Fruit fly (Drosophila melanogaster) whole organism, embryonic: ENCODE results near the gene sol.

ENCODE experiments used
- Aef1 ChIP-seq: fragments of 200-800 bp; sonication (Bioruptor generic); IDR thresholded peaks from 3 replicates; pipeline ENCODE4 v1.3.6; 2022; ENCODE audit warnings: missing biosample characterization, missing genetic modification characterization
- BEAF-32 ChIP-seq: fragments of 200-800 bp; sonication (Bioruptor generic); optimal IDR thresholded peaks from 3 replicates; lab custom pipeline; 2017; ENCODE audit warnings: missing biosample characterization, missing genetic modification characterization, mild to moderate bottlenecking, moderate library complexity, missing genetic modification reagents
- CG1024 ChIP-seq: fragments of 200-800 bp; sonication (Bioruptor generic); IDR thresholded peaks from 2 replicates; pipeline ENCODE4 v1.3.6; 2022; ENCODE audit warnings: missing biosample characterization, missing genetic modification characterization
- CG11398 ChIP-seq: fragments of 200-800 bp; sonication (Bioruptor generic); optimal IDR thresholded peaks from 2 replicates; lab custom pipeline; 2016; ENCODE audit warnings: missing biosample characterization, missing genetic modification characterization
- CG12299 ChIP-seq: fragments of 200-800 bp; sonication (Bioruptor generic); optimal IDR thresholded peaks from 2 replicates; lab custom pipeline; 2018; ENCODE audit warnings: missing biosample characterization, mild to moderate bottlenecking, missing genetic modification characterization
- CG13775 ChIP-seq: fragments of 200-800 bp; sonication (Bioruptor generic); optimal IDR thresholded peaks from 3 replicates; lab custom pipeline; 2017; ENCODE audit warnings: missing biosample characterization, mild to moderate bottlenecking, missing genetic modification characterization
- CG14860 ChIP-seq: fragments of 200-800 bp; sonication (Bioruptor generic); IDR thresholded peaks from 3 replicates; pipeline ENCODE4 v1.3.6; 2022; ENCODE audit warnings: missing biosample characterization, missing genetic modification characterization; ENCODE audit not compliant: partially characterized antibody
- CG17186 ChIP-seq: fragments of 200-800 bp; sonication (Bioruptor generic); optimal IDR thresholded peaks from 3 replicates; lab custom pipeline; 2017; ENCODE audit warnings: missing biosample characterization, missing genetic modification reagents, missing genetic modification characterization
- CG17385 ChIP-seq: fragments of 200-800 bp; sonication (Bioruptor generic); optimal IDR thresholded peaks from 3 replicates; lab custom pipeline; 2018; ENCODE audit warnings: missing biosample characterization, mild to moderate bottlenecking, missing genetic modification characterization
- CG17829 ChIP-seq: fragments of 200-800 bp; optimal IDR thresholded peaks from 2 replicates; lab custom pipeline; 2019; ENCODE audit warnings: missing biosample characterization, mild to moderate bottlenecking, missing genetic modification characterization, moderate library complexity
- CG17912 ChIP-seq: fragments of 200-800 bp; sonication (Bioruptor generic); optimal IDR thresholded peaks from 2 replicates; lab custom pipeline; 2018; ENCODE audit warnings: missing biosample characterization, mild to moderate bottlenecking, missing genetic modification characterization
- CG2875 ChIP-seq: fragments of 200-800 bp; sonication (Bioruptor generic); optimal IDR thresholded peaks from 2 replicates; lab custom pipeline; 2017; ENCODE audit warnings: missing biosample characterization, mild to moderate bottlenecking, missing genetic modification characterization, missing genetic modification reagents
- CG31441 ChIP-seq: fragments of 200-800 bp; sonication (Bioruptor generic); IDR thresholded peaks from 2 replicates; pipeline ENCODE4 v1.3.6; 2022; ENCODE audit warnings: missing biosample characterization, missing genetic modification characterization
- CG3281 ChIP-seq: fragments of 200-800 bp; sonication (Bioruptor generic); optimal IDR thresholded peaks from 3 replicates; lab custom pipeline; 2017; ENCODE audit warnings: missing biosample characterization, mild to moderate bottlenecking, missing genetic modification characterization
- CG34224 ChIP-seq: fragments of 200-800 bp; sonication (Bioruptor generic); IDR thresholded peaks from 3 replicates; pipeline ENCODE4 v1.3.6; 2022; ENCODE audit warnings: missing biosample characterization, missing genetic modification characterization; ENCODE audit not compliant: partially characterized antibody
- CG4282 ChIP-seq: fragments of 200-800 bp; sonication (Bioruptor generic); optimal IDR thresholded peaks from 2 replicates; lab custom pipeline; 2016; ENCODE audit warnings: missing biosample characterization, missing genetic modification characterization
- CG6654 ChIP-seq: fragments of 200-800 bp; sonication (Bioruptor generic); optimal IDR thresholded peaks from 2 replicates; lab custom pipeline; 2017; ENCODE audit warnings: missing biosample characterization, mild to moderate bottlenecking, missing genetic modification characterization
- CG7928 ChIP-seq: fragments of 200-800 bp; sonication (Bioruptor generic); optimal IDR thresholded peaks from 2 replicates; lab custom pipeline; 2017; ENCODE audit warnings: missing biosample characterization, mild to moderate bottlenecking, missing genetic modification characterization
- CG8290 ChIP-seq, 3 experiments: fragments of 200-800 bp; sonication (Bioruptor generic); optimal IDR thresholded peaks; 2 replicates each; lab custom pipeline; 2016 to 2019; ENCODE audit warnings: missing biosample characterization in 3 of 3, missing genetic modification characterization in 3 of 3, mild to moderate bottlenecking in 2 of 3, moderate library complexity in 1 of 3
- CG9437 ChIP-seq: fragments of 200-800 bp; sonication (Bioruptor generic); optimal IDR thresholded peaks from 2 replicates; lab custom pipeline; 2018; ENCODE audit warnings: missing biosample characterization, mild to moderate bottlenecking, missing genetic modification characterization
- CG9609 ChIP-seq: fragments of 200-800 bp; sonication (Bioruptor generic); optimal IDR thresholded peaks from 3 replicates; lab custom pipeline; 2016; ENCODE audit warnings: missing biosample characterization, missing genetic modification characterization
- Camta ChIP-seq: fragments of 200-800 bp; sonication (Bioruptor generic); optimal IDR thresholded peaks from 2 replicates; lab custom pipeline; 2016; ENCODE audit warnings: missing biosample characterization, missing genetic modification characterization
- Chrac-16 ChIP-seq: fragments of 200-800 bp; sonication (Bioruptor generic); optimal IDR thresholded peaks from 3 replicates; lab custom pipeline; 2016; ENCODE audit warnings: missing biosample characterization, missing genetic modification characterization
- NC2α ChIP-seq: fragments of 200-800 bp; sonication (Bioruptor generic); optimal IDR thresholded peaks from 2 replicates; lab custom pipeline; 2016; ENCODE audit warnings: missing biosample characterization, missing genetic modification characterization
- NFAT ChIP-seq: fragments of 200-800 bp; sonication (Bioruptor generic); IDR thresholded peaks from 2 replicates; pipeline ENCODE4 v1.3.6; 2022; ENCODE audit warnings: missing biosample characterization, missing genetic modification characterization
- Neu2 ChIP-seq: fragments of 200-800 bp; sonication (Bioruptor generic); optimal IDR thresholded peaks from 3 replicates; lab custom pipeline; 2016; ENCODE audit warnings: missing biosample characterization, missing genetic modification characterization, borderline replicate concordance
- Opbp ChIP-seq: fragments of 200-800 bp; sonication (Bioruptor generic); IDR thresholded peaks from 3 replicates; pipeline ENCODE4 v1.3.6; 2022; ENCODE audit warnings: missing biosample characterization, missing genetic modification characterization; ENCODE audit not compliant: partially characterized antibody
- Pdp1 ChIP-seq, 2 experiments: fragments of 200-800 bp; sonication (Bioruptor generic); optimal IDR thresholded peaks; 3 replicates each; lab custom pipeline; 2016; ENCODE audit warnings: missing biosample characterization in 2 of 2, missing genetic modification characterization in 2 of 2, mild to moderate bottlenecking in 1 of 2, moderate library complexity in 1 of 2
- Scr ChIP-seq: fragments of 200-800 bp; sonication (Bioruptor generic); IDR thresholded peaks from 2 replicates; pipeline ENCODE4 v1.3.6; 2022; ENCODE audit warnings: missing biosample characterization, missing genetic modification characterization; ENCODE audit not compliant: partially characterized antibody
- Tbp ChIP-seq: fragments of >200 bp; optimal IDR thresholded peaks from 2 replicates; lab custom pipeline; 2018; ENCODE audit warnings: missing biosample characterization, missing genetic modification characterization
- Vsx1 ChIP-seq: fragments of 200-800 bp; sonication (Bioruptor generic); optimal IDR thresholded peaks from 2 replicates; lab custom pipeline; 2017; ENCODE audit warnings: missing biosample characterization, mild to moderate bottlenecking, missing genetic modification characterization, missing genetic modification reagents
- amos ChIP-seq: fragments of 200-800 bp; sonication (Bioruptor generic); IDR thresholded peaks from 2 replicates; pipeline ENCODE4 v1.3.6; 2022; ENCODE audit warnings: missing biosample characterization, missing genetic modification characterization; ENCODE audit not compliant: partially characterized antibody
- ase ChIP-seq: fragments of 200-800 bp; sonication (Bioruptor generic); IDR thresholded peaks from 3 replicates; pipeline ENCODE4 v1.3.6; 2022; ENCODE audit warnings: missing biosample characterization, missing genetic modification characterization
- ci ChIP-seq: fragments of 200-800 bp; sonication (Bioruptor generic); IDR thresholded peaks from 3 replicates; pipeline ENCODE4 v1.3.6; 2022; ENCODE audit warnings: missing biosample characterization, missing genetic modification characterization
- crol ChIP-seq: fragments of 200-800 bp; sonication (Bioruptor generic); IDR thresholded peaks from 2 replicates; pipeline ENCODE4 v1.3.6; 2022; ENCODE audit warnings: missing biosample characterization, missing genetic modification characterization
- crp ChIP-seq, 2 experiments: fragments of 200-800 bp; sonication (Bioruptor generic); optimal IDR thresholded peaks; 2 replicates in 1 of 2; 3 replicates in 1 of 2; lab custom pipeline; 2017; ENCODE audit warnings: missing biosample characterization in 2 of 2, missing genetic modification characterization in 2 of 2, mild to moderate bottlenecking in 1 of 2, moderate library complexity in 1 of 2
- dan ChIP-seq: fragments of 200-800 bp; sonication (Bioruptor generic); IDR thresholded peaks from 2 replicates; pipeline ENCODE4 v1.3.6; 2022; ENCODE audit warnings: missing biosample characterization, missing genetic modification characterization
- dpn ChIP-seq, 2 experiments: fragments of 200-800 bp; sonication (Bioruptor generic); optimal IDR thresholded peaks; 3 replicates each; lab custom pipeline; 2016; ENCODE audit warnings: missing biosample characterization in 2 of 2, missing genetic modification characterization in 2 of 2
- gem ChIP-seq: fragments of 200-800 bp; sonication (Bioruptor generic); optimal IDR thresholded peaks from 2 replicates; lab custom pipeline; 2019; ENCODE audit warnings: missing biosample characterization, mild to moderate bottlenecking, missing genetic modification characterization, moderate library complexity
- gsb ChIP-seq: fragments of 200-800 bp; sonication (Bioruptor generic); IDR thresholded peaks from 2 replicates; pipeline ENCODE4 v1.3.6; 2022; ENCODE audit warnings: missing biosample characterization, missing genetic modification characterization
- hbn ChIP-seq: fragments of 200-800 bp; sonication (Bioruptor generic); IDR thresholded peaks from 2 replicates; pipeline ENCODE4 v1.3.6; 2022; ENCODE audit warnings: missing biosample characterization, missing genetic modification characterization; ENCODE audit not compliant: partially characterized antibody
- kni ChIP-seq: fragments of 200-800 bp; sonication (Bioruptor generic); optimal IDR thresholded peaks from 3 replicates; lab custom pipeline; 2017; ENCODE audit warnings: mild to moderate bottlenecking, missing biosample characterization, missing genetic modification reagents, missing genetic modification characterization
- luna ChIP-seq: fragments of 200-800 bp; sonication (Bioruptor generic); optimal IDR thresholded peaks from 2 replicates; lab custom pipeline; 2016; ENCODE audit warnings: missing biosample characterization, missing genetic modification characterization
- p53 ChIP-seq: fragments of 200-800 bp; sonication (Bioruptor generic); optimal IDR thresholded peaks from 2 replicates; lab custom pipeline; 2016; ENCODE audit warnings: missing biosample characterization, missing genetic modification characterization
- run ChIP-seq: fragments of 200-800 bp; sonication (Bioruptor generic); optimal IDR thresholded peaks from 3 replicates; lab custom pipeline; 2018; ENCODE audit warnings: missing biosample characterization, mild to moderate bottlenecking, missing genetic modification characterization
- sna ChIP-seq: fragments of 200-800 bp; sonication (Bioruptor generic); IDR thresholded peaks from 2 replicates; pipeline ENCODE4 v1.3.6; 2022; ENCODE audit warnings: missing biosample characterization, missing genetic modification characterization; ENCODE audit not compliant: partially characterized antibody
- tgo ChIP-seq: fragments of 200-800 bp; sonication (Bioruptor generic); IDR thresholded peaks from 3 replicates; pipeline ENCODE4 v1.3.6; 2022; ENCODE audit warnings: missing biosample characterization, missing genetic modification characterization
- tx ChIP-seq: fragments of 200-800 bp; sonication (Bioruptor generic); optimal IDR thresholded peaks from 2 replicates; lab custom pipeline; 2016; ENCODE audit warnings: missing biosample characterization, missing genetic modification characterization
- usp ChIP-seq: fragments of >200 bp; optimal IDR thresholded peaks from 2 replicates; lab custom pipeline; 2017; ENCODE audit warnings: missing biosample characterization, missing genetic modification characterization
- wdn ChIP-seq: fragments of 200-800 bp; sonication (Bioruptor generic); IDR thresholded peaks from 2 replicates; pipeline ENCODE4 v1.3.6; 2022; ENCODE audit warnings: missing biosample characterization, missing genetic modification characterization

The sol gene

dm6 chrX:21388734-21389133 lies 38.7 kb downstream of the sol start, which contains the start of gene mst (continued):
- TF ChIP-seq crol (GFP tag; lab: Robert Waterston, UW), result no peak
- peak; percentile 70 for TF ChIP-seq CG34224 (GFP tag; lab: Robert Waterston, UW)
- no peak for TF ChIP-seq CG9437 (GFP tag; lab: Kevin White, UChicago)
- no peak for TF ChIP-seq CG17186
- no peak for TF ChIP-seq Neu2
- TF ChIP-seq CG14860 (GFP tag; lab: Robert Waterston, UW), result peak; percentile 46; the same call in 1 of the 3 replicates
- no peak for TF ChIP-seq CG6654 (GFP tag; lab: Kevin White, UChicago)
- no peak for TF ChIP-seq kni (GFP tag; lab: Kevin White, UChicago)
- no peak for TF ChIP-seq CG17912
- TF ChIP-seq CG17829 (tag; lab: Kevin White, UChicago), result no peak
- no peak for TF ChIP-seq Chrac-16 (GFP tag; lab: Kevin White, UChicago)
- TF ChIP-seq hbn (GFP tag; lab: Robert Waterston, UW), result peak; percentile 65; the same call in 1 of the 2 replicates
- TF ChIP-seq Scr (GFP tag; lab: Robert Waterston, UW), result peak; percentile 75
- no peak for TF ChIP-seq p53
- no peak for TF ChIP-seq crp (GFP tag; optimal IDR thresholded peaks at IDR 0.05; lab: Kevin White, UChicago)
- TF ChIP-seq CG8290 (GFP tag; optimal IDR thresholded peaks at IDR 0.05; lab: Kevin White, UChicago), result no peak
- no peak for TF ChIP-seq CG8290 (tag; optimal IDR thresholded peaks at IDR 0.05; lab: Kevin White, UChicago)
- no peak for TF ChIP-seq CG31441 (GFP tag; lab: Robert Waterston, UW)
- no peak for TF ChIP-seq NFAT (GFP tag; lab: Robert Waterston, UW)
- peak; percentile 59 for TF ChIP-seq BEAF-32 (GFP tag; lab: Kevin White, UChicago)
- peak; percentile 73; the same call in 1 of the 2 replicates for TF ChIP-seq sna (GFP tag; lab: Robert Waterston, UW)
- TF ChIP-seq gsb (GFP tag; lab: Robert Waterston, UW), result no peak
- no peak for TF ChIP-seq Vsx1 (GFP tag; lab: Kevin White, UChicago)
- TF ChIP-seq CG2875 (GFP tag; lab: Kevin White, UChicago), result no peak
- no peak for TF ChIP-seq CG1024
- TF ChIP-seq CG17385 (GFP tag; lab: Kevin White, UChicago), result no peak
- no peak for TF ChIP-seq CG9609
- peak; percentile 59; the same call in 2 of the 3 replicates for TF ChIP-seq Opbp (GFP tag; lab: Robert Waterston, UW)
- no peak for TF ChIP-seq wdn
- no peak for TF ChIP-seq Tbp (GFP tag; lab: Kevin White, UChicago)
- no peak for TF ChIP-seq ci (GFP tag; lab: Robert Waterston, UW)
- TF ChIP-seq Aef1 (GFP tag; lab: Robert Waterston, UW), result no peak
- peak in 1 of 2 experiments; percentile 17 for TF ChIP-seq Pdp1 (GFP tag; optimal IDR thresholded peaks at IDR 0.05; lab: Kevin White, UChicago)
- no peak for TF ChIP-seq Camta
- no peak for TF ChIP-seq CG7928 (GFP tag; lab: Kevin White, UChicago)
- TF ChIP-seq ase, result no peak
- no peak for TF ChIP-seq tgo (GFP tag; lab: Robert Waterston, UW)
- no peak for TF ChIP-seq CG11398 (GFP tag; lab: Kevin White, UChicago)
- TF ChIP-seq CG3281 (GFP tag; lab: Kevin White, UChicago), result no peak
- no peak for TF ChIP-seq usp (GFP tag; lab: Kevin White, UChicago)
- no peak for TF ChIP-seq dan (GFP tag; lab: Robert Waterston, UW)
- no peak for TF ChIP-seq run
- no peak for TF ChIP-seq NC2α (GFP tag; lab: Kevin White, UChicago)
- TF ChIP-seq CG4282 (GFP tag; lab: Kevin White, UChicago), result no peak
- TF ChIP-seq CG12299, result no peak
- TF ChIP-seq tx (GFP tag; lab: Kevin White, UChicago), result no peak
- TF ChIP-seq amos (GFP tag; lab: Robert Waterston, UW), result peak; percentile 62
- no peak for TF ChIP-seq gem
- no peak for TF ChIP-seq dpn (GFP tag; optimal IDR thresholded peaks at IDR 0.05; lab: Kevin White, UChicago)
- TF ChIP-seq CG13775 (GFP tag; lab: Kevin White, UChicago), result no peak
- TF ChIP-seq luna, result no peak
